Fruit fly (Drosophila melanogaster): ENCODE data around the gene sgl.

Gene sgl

DNA sequence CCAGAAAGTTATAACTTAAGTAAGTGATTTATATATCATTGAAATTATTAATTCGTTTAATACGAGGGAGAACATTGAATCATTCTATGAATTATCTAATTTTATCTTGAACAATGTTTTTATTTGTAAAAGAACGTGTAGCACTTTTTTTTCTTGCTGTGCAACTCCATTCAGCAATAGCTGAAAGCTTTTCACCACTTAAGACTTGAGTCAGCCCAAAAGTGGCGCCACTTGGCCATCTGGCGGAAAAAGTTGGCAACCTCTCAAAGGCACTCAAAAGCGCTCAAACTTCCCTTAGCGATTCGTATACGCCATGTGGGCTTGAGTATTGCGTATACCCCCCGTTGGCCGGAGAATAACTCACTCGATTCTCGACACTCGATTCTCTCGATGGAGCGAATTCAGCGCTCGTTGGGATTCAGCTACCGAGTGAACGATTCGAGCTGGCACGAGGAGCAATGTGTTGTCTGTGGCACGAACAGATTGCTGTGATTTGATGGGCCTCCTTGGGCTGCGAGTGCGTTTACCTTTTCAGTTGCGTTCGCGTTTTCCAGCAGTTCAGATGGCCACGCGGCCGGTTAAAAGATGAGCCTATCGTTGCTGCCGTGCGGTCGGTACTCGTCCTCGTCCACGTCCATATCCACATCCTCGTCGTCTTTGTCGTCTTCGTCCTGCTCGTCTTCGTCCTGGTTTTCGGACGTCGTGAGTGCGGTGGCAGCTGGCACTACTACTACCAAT lies 49.2 kb upstream of the sgl start (continued):
- TF ChIP-seq Oaz (GFP tag; IDR thresholded peaks at IDR 0.05) (peak; percentile 25; the same call in 1 of the 2 replicates), CG18262 (tag; optimal IDR thresholded peaks at IDR 0.05) (peak; percentile 33), CG17359 (tag; optimal IDR thresholded peaks at IDR 0.05) (peak; percentile 27), CG4730 (GFP tag; IDR thresholded peaks at IDR 0.05) (peak; percentile 63; the same call in 1 of the 2 replicates), psq (GFP tag; optimal IDR thresholded peaks at IDR 0.05) (no peak), tio (GFP tag; optimal IDR thresholded peaks at IDR 0.05) (peak; percentile 19), grn (GFP tag; optimal IDR thresholded peaks at IDR 0.05) (no peak), CG5245 (GFP tag; optimal IDR thresholded peaks at IDR 0.05) (no peak), lola (GFP tag; optimal IDR thresholded peaks at IDR 0.05) (no peak), Side (GFP tag; optimal IDR thresholded peaks at IDR 0.05) (no peak), Sry-δ (GFP tag; optimal IDR thresholded peaks at IDR 0.05) (no peak), MBD-R2 (GFP tag; IDR thresholded peaks at IDR 0.05) (no peak), Doc3 (GFP tag; IDR thresholded peaks at IDR 0.05; ENCODE audit: partially characterized antibody) (no peak), CG32532 (GFP tag; IDR thresholded peaks at IDR 0.05) (peak; percentile 89), cad (GFP tag; optimal IDR thresholded peaks at IDR 0.05) (no peak), CG3065 (GFP tag; optimal IDR thresholded peaks at IDR 0.05) (no peak), Med (GFP tag) (peak; percentile 90), NC2α (GFP tag; optimal IDR thresholded peaks at IDR 0.05) (no peak), caup (GFP tag; optimal IDR thresholded peaks at IDR 0.05; ENCODE audit: severe bottlenecking) (peak; percentile 35), Asciz (GFP tag; optimal IDR thresholded peaks at IDR 0.05) (peak; percentile 40), Fer1 (GFP tag; optimal IDR thresholded peaks at IDR 0.05) (peak; percentile 0), CG3163 (GFP tag; optimal IDR thresholded peaks at IDR 0.05) (no peak), CTCF (GFP tag; optimal IDR thresholded peaks at IDR 0.05) (peak; percentile 93), ase (GFP tag; IDR thresholded peaks at IDR 0.05) (peak; percentile 70; the same call in 2 of the 3 replicates), fd3F (GFP tag; optimal IDR thresholded peaks at IDR 0.05) (no peak), NFAT (GFP tag; IDR thresholded peaks at IDR 0.05) (peak; percentile 57), Hsf (GFP tag; optimal IDR thresholded peaks at IDR 0.05) (peak; percentile 16), CG12659 (GFP tag; optimal IDR thresholded peaks at IDR 0.05) (peak; percentile 35), wek (GFP tag; optimal IDR thresholded peaks at IDR 0.05) (no peak), CG7928 (GFP tag; optimal IDR thresholded peaks at IDR 0.05) (no peak), CG8765 (GFP tag; IDR thresholded peaks at IDR 0.05) (no peak), CG6765 (GFP tag; optimal IDR thresholded peaks at IDR 0.05) (no peak), jing (GFP tag; optimal IDR thresholded peaks at IDR 0.05) (no peak), CG13894 (tag; optimal IDR thresholded peaks at IDR 0.05) (peak; percentile 31), ranshi (GFP tag; IDR thresholded peaks at IDR 0.05) (no peak), jigr1 (GFP tag; IDR thresholded peaks at IDR 0.05) (no peak), CG13424 (tag; optimal IDR thresholded peaks at IDR 0.05) (peak; percentile 22), Spps (tag; optimal IDR thresholded peaks at IDR 0.05) (no peak), CG11085 (GFP tag; IDR thresholded peaks at IDR 0.05) (peak; percentile 42; the same call in 1 of the 2 replicates), Drgx (GFP tag; IDR thresholded peaks at IDR 0.05) (peak; percentile 27; the same call in 1 of the 2 replicates), Dek (tag; optimal IDR thresholded peaks at IDR 0.05) (no peak), CG10321 (GFP tag; IDR thresholded peaks at IDR 0.05) (peak; percentile 32; the same call in 1 of the 2 replicates), Stat92E (GFP tag; optimal IDR thresholded peaks at IDR 0.05) (no peak), Dll (GFP tag; IDR thresholded peaks at IDR 0.05; ENCODE audit: partially characterized antibody) (no peak), gt (GFP tag; IDR thresholded peaks at IDR 0.05) (no peak), NK7.1 (GFP tag; optimal IDR thresholded peaks at IDR 0.05) (peak; percentile 39), sob (GFP tag; IDR thresholded peaks at IDR 0.05) (peak; percentile 69), Taf1 (GFP tag; IDR thresholded peaks at IDR 0.05) (peak; percentile 41; the same call in 1 of the 2 replicates), CG2712 (tag; optimal IDR thresholded peaks at IDR 0.05) (no peak), ci (GFP tag; IDR thresholded peaks at IDR 0.05) (peak; percentile 82)

Data from whole organism, embryonic.